Fruit fly (Drosophila melanogaster): ENCODE results near the gene PH4alphaNE1.

PH4alphaNE1 gene

DNA sequence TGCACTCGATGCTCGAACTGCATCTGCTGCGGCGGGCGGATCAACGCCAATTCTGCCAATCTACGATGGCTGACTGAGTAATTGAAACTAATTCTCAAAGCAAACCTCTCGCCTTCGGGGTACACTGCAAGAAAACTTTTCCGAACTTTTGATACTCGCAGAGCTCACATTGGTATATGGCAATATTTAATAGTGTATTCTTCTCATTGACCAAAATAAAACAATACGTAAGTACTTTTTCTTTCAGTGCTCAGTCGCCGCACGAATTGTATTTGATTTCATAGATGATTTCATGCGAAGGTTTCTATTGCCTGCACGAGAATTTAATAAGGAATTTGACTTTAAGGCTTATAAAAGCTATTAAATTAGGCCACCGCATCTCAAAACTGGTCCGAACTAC, 25.5 kb upstream of the PH4alphaNE1 start:
- TF ChIP-seq pdm3 (GFP tag; optimal IDR thresholded peaks at IDR 0.05) (no peak), CG32006 (GFP tag; optimal IDR thresholded peaks at IDR 0.05) (peak; percentile 27), Gug (GFP tag; IDR thresholded peaks at IDR 0.05) (no peak), topi (GFP tag; optimal IDR thresholded peaks at IDR 0.05) (no peak), CG8119 (GFP tag; IDR thresholded peaks at IDR 0.05) (peak; percentile 31; the same call in 1 of the 3 replicates), CG6163 (GFP tag; IDR thresholded peaks at IDR 0.05) (peak; percentile 69), spab (GFP tag; optimal IDR thresholded peaks at IDR 0.05) (no peak), dsx (GFP tag; optimal IDR thresholded peaks at IDR 0.05; ENCODE audit: poor library complexity, severe bottlenecking) (no peak), esn (GFP tag; optimal IDR thresholded peaks at IDR 0.05) (no peak), CG6854 (GFP tag; optimal IDR thresholded peaks at IDR 0.05) (no peak), lz (GFP tag; optimal IDR thresholded peaks at IDR 0.05) (no peak), net (GFP tag; optimal IDR thresholded peaks at IDR 0.05) (no peak), OdsH (GFP tag; optimal IDR thresholded peaks at IDR 0.05) (no peak), CG6792 (GFP tag; optimal IDR thresholded peaks at IDR 0.05) (no peak), Ets21C (GFP tag; optimal IDR thresholded peaks at IDR 0.05) (no peak), CG6276 (GFP tag; optimal IDR thresholded peaks at IDR 0.05) (no peak), eg (GFP tag; IDR thresholded peaks at IDR 0.05) (peak; percentile 54; the same call in 1 of the 3 replicates)

DNA sequence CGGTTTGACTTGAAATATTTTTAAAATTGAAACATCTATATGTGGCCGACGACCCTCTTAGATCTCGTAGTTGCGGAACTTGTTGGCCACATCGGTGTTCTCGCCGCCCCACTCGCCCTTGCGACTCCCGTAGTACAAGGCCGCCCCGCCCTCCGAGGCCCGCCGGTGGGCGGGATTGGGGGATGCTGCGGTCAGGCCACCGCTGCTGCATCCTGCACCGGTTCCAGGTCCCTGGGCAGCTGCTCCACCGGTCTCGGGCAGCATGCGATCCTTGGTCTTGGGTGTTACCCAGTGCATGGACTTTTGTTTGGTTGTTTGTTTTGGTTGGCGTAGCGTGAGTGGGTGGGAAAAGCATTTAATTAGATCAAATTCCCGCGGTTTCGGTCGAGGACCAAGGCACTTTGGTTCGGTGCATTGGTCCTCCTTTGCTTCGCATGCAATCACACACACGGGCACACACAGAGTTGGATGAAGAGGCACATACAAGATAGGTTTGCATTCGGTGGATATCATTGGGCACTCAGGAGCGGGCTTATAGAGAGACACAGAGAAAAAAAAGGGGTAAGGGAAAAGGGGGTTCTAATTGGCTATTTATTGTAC, 18.2 kb upstream of the PH4alphaNE1 start:
- TF ChIP-seq CG3032 (tag; optimal IDR thresholded peaks at IDR 0.05) = no peak
- TF ChIP-seq Lpt (GFP tag; optimal IDR thresholded peaks at IDR 0.05) = no peak
- no peak for TF ChIP-seq CG34406 (GFP tag; optimal IDR thresholded peaks at IDR 0.05)
- no peak for TF ChIP-seq acj6 (GFP tag; optimal IDR thresholded peaks at IDR 0.05)
- no peak for TF ChIP-seq fkh (GFP tag; optimal IDR thresholded peaks at IDR 0.05)
- no peak for TF ChIP-seq achi (GFP tag; optimal IDR thresholded peaks at IDR 0.05)
- no peak for TF ChIP-seq svp (GFP tag)
- TF ChIP-seq Met (GFP tag; optimal IDR thresholded peaks at IDR 0.05) = no peak
- TF ChIP-seq CG11762 (GFP tag; optimal IDR thresholded peaks at IDR 0.05; ENCODE audit: insufficient read depth) = no peak
- TF ChIP-seq ss (GFP tag; optimal IDR thresholded peaks at IDR 0.05) = no peak
- no peak for TF ChIP-seq CG15336 (GFP tag; IDR thresholded peaks at IDR 0.05)
- no peak for TF ChIP-seq eg (GFP tag; IDR thresholded peaks at IDR 0.05)
- TF ChIP-seq Eip75B (GFP tag; optimal IDR thresholded peaks at IDR 0.05) = no peak

DNA sequence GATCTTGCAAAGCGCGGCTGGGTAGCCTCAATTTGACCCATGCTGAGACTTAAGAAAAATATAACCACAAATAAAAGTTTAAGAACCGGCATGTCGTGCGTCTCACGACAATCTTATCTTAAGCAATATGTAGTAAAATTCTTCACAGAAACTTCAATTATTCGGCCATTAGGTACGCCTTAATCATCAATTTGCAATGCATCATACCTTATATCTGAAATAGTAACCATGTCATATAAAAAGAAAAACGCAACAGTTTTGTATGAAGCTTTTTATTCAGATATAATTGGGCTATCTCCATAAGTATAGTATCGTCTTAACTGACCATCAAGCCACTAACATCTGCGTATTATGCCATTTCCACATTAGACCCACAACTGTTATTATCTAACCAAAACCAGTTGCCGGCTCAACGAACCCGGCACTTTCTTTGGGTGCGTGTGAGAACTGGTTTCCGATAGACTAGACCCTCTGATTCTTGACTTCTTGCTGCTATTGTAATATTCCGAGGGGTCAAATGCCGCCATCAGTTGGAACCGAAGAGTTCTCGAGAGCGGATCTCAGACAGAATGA, 14.2 kb upstream of the PH4alphaNE1 start, which contains the start of the genes CG31524 and CG9698:
TSS of gene CG31524 (minus strand) at position 101 of the 573 bp plus-strand sequence.
TSS of gene CG9698 (plus strand) at position 523 of the 573 bp plus-strand sequence.
- no peak for TF ChIP-seq Eip75B (GFP tag; optimal IDR thresholded peaks at IDR 0.05)
- peak; percentile 1 for TF ChIP-seq svp (GFP tag)

DNA sequence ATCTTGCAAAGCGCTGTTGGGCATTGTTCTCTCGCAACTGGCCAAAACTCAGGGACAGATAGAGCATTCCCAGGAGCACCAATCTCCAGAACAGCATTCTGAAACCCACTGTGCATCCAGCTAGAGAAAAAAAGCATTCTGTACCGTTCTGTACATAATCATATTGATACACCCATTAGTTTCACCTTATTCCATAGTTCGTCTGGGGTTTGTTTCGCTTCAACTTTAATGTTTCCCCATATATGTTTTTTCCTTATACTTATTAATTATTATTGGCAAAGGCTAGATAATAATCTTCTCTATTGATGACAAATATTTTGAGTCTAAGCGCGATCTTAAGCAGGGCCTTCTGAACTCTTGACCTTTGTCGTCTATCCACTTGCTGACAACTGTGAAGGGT, 12.0 kb upstream of the PH4alphaNE1 start, which contains the start of gene PH4alphaNE2:
TSS of gene PH4alphaNE2 (minus strand) at position 101 of the 400 bp plus-strand sequence.
- TF ChIP-seq CG11762 (GFP tag; optimal IDR thresholded peaks at IDR 0.05; ENCODE audit: insufficient read depth) (no peak), Hr38 (GFP tag; optimal IDR thresholded peaks at IDR 0.05) (no peak), CG6808 (GFP tag; optimal IDR thresholded peaks at IDR 0.05) (no peak), svp (GFP tag) (no peak), salr (GFP tag; optimal IDR thresholded peaks at IDR 0.05) (no peak), cyc (GFP tag; optimal IDR thresholded peaks at IDR 0.05) (no peak), Gug (GFP tag; IDR thresholded peaks at IDR 0.05) (no peak), spab (GFP tag; optimal IDR thresholded peaks at IDR 0.05) (no peak), vri (GFP tag; optimal IDR thresholded peaks at IDR 0.05) (no peak), Eip78C (GFP tag) (no peak), net (GFP tag; optimal IDR thresholded peaks at IDR 0.05) (no peak), lz (GFP tag; optimal IDR thresholded peaks at IDR 0.05) (no peak), CG6854 (GFP tag; optimal IDR thresholded peaks at IDR 0.05) (no peak)
